Fruit fly (Drosophila melanogaster) whole organism, prepupa: Measurements from ENCODE around the gene Elo68alpha.

Source experiments
- CG10669 ChIP-seq: fragments of 200-800 bp; sonication (Bioruptor generic); optimal IDR thresholded peaks from 3 replicates; lab custom pipeline; 2018; ENCODE audit warnings: missing biosample characterization, mild to moderate bottlenecking, missing genetic modification characterization, moderate library complexity
- CG15336 ChIP-seq: fragments of 200-800 bp; sonication (Bioruptor generic); IDR thresholded peaks from 2 replicates; pipeline ENCODE4 v1.3.6; 2022; ENCODE audit warnings: missing biosample characterization, missing genetic modification characterization
- CG7368 ChIP-seq: fragments of 200-800 bp; sonication (Bioruptor generic); optimal IDR thresholded peaks from 3 replicates; lab custom pipeline; 2016; ENCODE audit warnings: missing biosample characterization, missing genetic modification characterization
- Smox ChIP-seq: fragments of 200-800 bp; sonication (Bioruptor generic); optimal IDR thresholded peaks from 3 replicates; lab custom pipeline; 2016; ENCODE audit warnings: missing biosample characterization, missing genetic modification characterization
- Sox102F ChIP-seq: fragments of 200-800 bp; sonication (Bioruptor generic); optimal IDR thresholded peaks from 2 replicates; lab custom pipeline; 2016; ENCODE audit warnings: missing biosample characterization, mild to moderate bottlenecking, missing genetic modification characterization
- dsx ChIP-seq: fragments of 200-800 bp; optimal IDR thresholded peaks from 3 replicates; lab custom pipeline; 2019; ENCODE audit warnings: missing biosample characterization, mild to moderate bottlenecking, missing genetic modification characterization, moderate library complexity; ENCODE audit not compliant: poor library complexity, severe bottlenecking
- vri ChIP-seq: fragments of 200-800 bp; sonication (Bioruptor generic); optimal IDR thresholded peaks from 3 replicates; lab custom pipeline; 2016; ENCODE audit warnings: missing biosample characterization, mild to moderate bottlenecking, missing genetic modification characterization

- TF ChIP-seq CG10669 (GFP tag; lab: Kevin White, UChicago) (no peak), CG7368 (no peak), Sox102F (GFP tag; lab: Kevin White, UChicago) (no peak), CG15336 (no peak), Smox (no peak), dsx (GFP tag; lab: Kevin White, UChicago) (no peak), vri (GFP tag; lab: Kevin White, UChicago) (peak; percentile 82)
Observed at dm6 chr3L:11065850-11066249, 37.0 kb downstream of the Elo68alpha start.
